Fruit fly (Drosophila melanogaster): ENCODE data around the gene CG6769.

dm6 chrX:17875014-17875589, 14.3 kb downstream of the CG6769 start:
- TF ChIP-seq Dfd (GFP tag; optimal IDR thresholded peaks at IDR 0.05) (no peak), usp (GFP tag; optimal IDR thresholded peaks at IDR 0.05) (no peak)

Data from whole organism, wandering third instar larva.